Worm (Caenorhabditis elegans): ENCODE measurements around the gene rab-7.

- no peak for TF ChIP-seq fkh-10 (GFP tag; optimal IDR thresholded peaks at IDR 0.05)
- no peak for TF ChIP-seq lsy-12 (tag; optimal IDR thresholded peaks at IDR 0.05)
- TF ChIP-seq ama-1 (optimal IDR thresholded peaks at IDR 0.05), result no peak
- TF ChIP-seq R02D3.7 (tag; optimal IDR thresholded peaks at IDR 0.05), result no peak
- TF ChIP-seq nhr-11 (tag; optimal IDR thresholded peaks at IDR 0.05), result no peak
- no peak for TF ChIP-seq nhr-237 (tag; optimal IDR thresholded peaks at IDR 0.05)
- TF ChIP-seq egl-27 (tag; optimal IDR thresholded peaks at IDR 0.05), result no peak
- no peak for TF ChIP-seq ztf-11 (tag; optimal IDR thresholded peaks at IDR 0.05)
- no peak for TF ChIP-seq lin-15B (tag; optimal IDR thresholded peaks at IDR 0.05)
- no peak for TF ChIP-seq tbx-2 (tag; optimal IDR thresholded peaks at IDR 0.05)
- no peak for TF ChIP-seq zag-1 (tag; optimal IDR thresholded peaks at IDR 0.05)
- no peak for TF ChIP-seq jun-1 (tag; optimal IDR thresholded peaks at IDR 0.05)
Measured at ce11 chrII:11988724-11989123, 22.0 kb upstream of the rab-7 start, which contains the start of gene Y17G7B.3.
